Worm (Caenorhabditis elegans): ENCODE results near the gene H12C20.7.

DNA sequence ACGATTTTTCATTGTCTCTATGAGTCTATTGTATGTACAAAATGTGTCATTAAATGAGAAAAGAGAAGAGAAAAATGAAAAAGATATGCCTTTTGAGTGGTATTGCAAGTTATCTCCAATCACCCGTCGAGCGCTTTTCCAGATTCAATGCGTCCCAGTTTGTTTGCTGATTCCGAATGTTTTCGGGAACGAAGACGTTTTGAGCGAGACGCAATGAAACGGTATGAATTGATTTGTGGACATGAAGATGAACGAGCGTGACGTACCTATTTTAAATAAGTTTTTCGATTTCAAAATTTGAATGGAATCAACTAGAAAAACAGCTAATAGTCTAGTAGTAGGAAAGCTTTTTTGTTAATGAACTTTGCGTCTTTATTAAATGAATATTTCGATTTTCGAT, 44.0 kb upstream of the H12C20.7 start:
- no peak for TF ChIP-seq attf-4 (tag; optimal IDR thresholded peaks at IDR 0.05)
- no peak for TF ChIP-seq lsy-2 (tag; optimal IDR thresholded peaks at IDR 0.05)
- no peak for TF ChIP-seq egl-27 (tag; optimal IDR thresholded peaks at IDR 0.05)
- no peak for TF ChIP-seq unc-130 (GFP tag; optimal IDR thresholded peaks at IDR 0.05)
- TF ChIP-seq pha-4 (GFP tag; IDR thresholded peaks at IDR 0.05), result no peak
- TF ChIP-seq pha-4 (tag; optimal IDR thresholded peaks at IDR 0.05), result no peak
- TF ChIP-seq lin-13 (GFP tag; optimal IDR thresholded peaks at IDR 0.05), result no peak

All from whole organism, L4 larva.